Fruit fly (Drosophila melanogaster): ENCODE data around the gene CG14564.

dm6 chr3L:21728616-21729047, 28.3 kb upstream of the CG14564 start, which contains the start of the genes CG11247 and Polr2H:
- no peak for TF ChIP-seq CG16779 (tag; optimal IDR thresholded peaks at IDR 0.05)
- peak; percentile 84 for TF ChIP-seq CG4318 (GFP tag; optimal IDR thresholded peaks at IDR 0.05)
- peak; percentile 73 for TF ChIP-seq CG15336 (GFP tag; IDR thresholded peaks at IDR 0.05)
- TF ChIP-seq dsx (GFP tag; optimal IDR thresholded peaks at IDR 0.05; ENCODE audit: poor library complexity, severe bottlenecking), result peak; percentile 58
- peak; percentile 80 for TF ChIP-seq CG8319 (GFP tag; optimal IDR thresholded peaks at IDR 0.05)
- peak; percentile 93 for TF ChIP-seq acj6 (GFP tag; optimal IDR thresholded peaks at IDR 0.05)
- TF ChIP-seq Sox14 (GFP tag; optimal IDR thresholded peaks at IDR 0.05), result peak; percentile 92
- peak; percentile 86 for TF ChIP-seq Sox102F (GFP tag; optimal IDR thresholded peaks at IDR 0.05)
- TF ChIP-seq salr (GFP tag; optimal IDR thresholded peaks at IDR 0.05), result peak; percentile 70 to 75
- peak; percentile 88 for TF ChIP-seq CG3032 (tag; optimal IDR thresholded peaks at IDR 0.05)
- peak; percentile 93 for TF ChIP-seq Eip78C (GFP tag)
- peak; percentile 29 to 60 for TF ChIP-seq ss (GFP tag; optimal IDR thresholded peaks at IDR 0.05)
- TF ChIP-seq CG9139 (GFP tag; optimal IDR thresholded peaks at IDR 0.05), result peak; percentile 11

Measured in whole organism, prepupa.